Fruit fly (Drosophila melanogaster): ENCODE measurements around the gene Nmdmc.

Gene Nmdmc

dm6 chr3R:9057398-9058058, 7.2 kb upstream of the Nmdmc start (continued):
- TF ChIP-seq CG14710 (tag; optimal IDR thresholded peaks at IDR 0.05) (peak; percentile 98), CG17829 (tag; optimal IDR thresholded peaks at IDR 0.05) (peak; percentile 99), z (GFP tag; IDR thresholded peaks at IDR 0.05) (no peak), ewg (GFP tag; optimal IDR thresholded peaks at IDR 0.05) (peak; percentile 81), CG13424 (tag; optimal IDR thresholded peaks at IDR 0.05) (peak; percentile 99), lmd (GFP tag; IDR thresholded peaks at IDR 0.05) (no peak), CG6854 (GFP tag; optimal IDR thresholded peaks at IDR 0.05) (peak; percentile 98), ssp (GFP tag; IDR thresholded peaks at IDR 0.05) (no peak), Adf1 (GFP tag; IDR thresholded peaks at IDR 0.05) (no peak), CG12299 (tag; optimal IDR thresholded peaks at IDR 0.05) (peak; percentile 97), ftz-f1 (GFP tag; optimal IDR thresholded peaks at IDR 0.05) (peak; percentile 68), Opbp (GFP tag; IDR thresholded peaks at IDR 0.05; ENCODE audit: partially characterized antibody) (no peak), cg (GFP tag; optimal IDR thresholded peaks at IDR 0.05) (peak; percentile 42), mld (GFP tag; IDR thresholded peaks at IDR 0.05; ENCODE audit: partially characterized antibody) (no peak), CG1832 (GFP tag; optimal IDR thresholded peaks at IDR 0.05) (no peak), Med (GFP tag) (peak; percentile 85), CG8089 (GFP tag; optimal IDR thresholded peaks at IDR 0.05) (peak; percentile 12), CG10209 (GFP tag; optimal IDR thresholded peaks at IDR 0.05) (peak; percentile 98), danr (GFP tag; IDR thresholded peaks at IDR 0.05) (no peak), stwl (tag; optimal IDR thresholded peaks at IDR 0.05) (peak; percentile 59), CG31441 (GFP tag; IDR thresholded peaks at IDR 0.05) (no peak), CG13296 (GFP tag; optimal IDR thresholded peaks at IDR 0.05) (peak; percentile 99), CG31388 (GFP tag; optimal IDR thresholded peaks at IDR 0.05) (peak; percentile 86), CG11504 (tag; optimal IDR thresholded peaks at IDR 0.05) (peak; percentile 98), so (GFP tag; IDR thresholded peaks at IDR 0.05) (no peak), HmgD (GFP tag; optimal IDR thresholded peaks at IDR 0.05) (no peak), NFAT (GFP tag; IDR thresholded peaks at IDR 0.05) (no peak), Kr (GFP tag; optimal IDR thresholded peaks at IDR 0.05) (peak; percentile 91), CG17802 (tag; optimal IDR thresholded peaks at IDR 0.05) (peak; percentile 69), otp (GFP tag; IDR thresholded peaks at IDR 0.05) (no peak), bbx (GFP tag; IDR thresholded peaks at IDR 0.05; ENCODE audit: partially characterized antibody) (no peak), CG3726 (GFP tag; IDR thresholded peaks at IDR 0.05) (no peak), CG12942 (GFP tag; optimal IDR thresholded peaks at IDR 0.05) (peak; percentile 93), CG11723 (GFP tag; optimal IDR thresholded peaks at IDR 0.05) (peak; percentile 93), luna (GFP tag; optimal IDR thresholded peaks at IDR 0.05) (no peak), CG1024 (GFP tag; IDR thresholded peaks at IDR 0.05) (no peak), twi (tag; optimal IDR thresholded peaks at IDR 0.05) (peak; percentile 97), NC2α (GFP tag; optimal IDR thresholded peaks at IDR 0.05) (no peak), nerfin-2 (GFP tag; IDR thresholded peaks at IDR 0.05; ENCODE audit: partially characterized antibody) (no peak), sd (tag; optimal IDR thresholded peaks at IDR 0.05) (peak; percentile 93), CG4730 (GFP tag; IDR thresholded peaks at IDR 0.05) (no peak), HmgZ (tag; optimal IDR thresholded peaks at IDR 0.05) (peak; percentile 95), CG1602 (GFP tag; optimal IDR thresholded peaks at IDR 0.05) (peak; percentile 92), Dref (GFP tag; IDR thresholded peaks at IDR 0.05) (no peak), dpn (GFP tag; optimal IDR thresholded peaks at IDR 0.05) (peak; percentile 59 to 96), vfl (GFP tag; optimal IDR thresholded peaks at IDR 0.05) (peak; percentile 66), CG30403 (GFP tag; optimal IDR thresholded peaks at IDR 0.05) (peak; percentile 98), zfh1 (GFP tag; IDR thresholded peaks at IDR 0.05) (no peak), HLH4C (GFP tag; IDR thresholded peaks at IDR 0.05; ENCODE audit: partially characterized antibody) (no peak), MTF-1 (GFP tag; optimal IDR thresholded peaks at IDR 0.05; ENCODE audit: borderline replicate concordance) (peak; percentile 90)

Data from whole organism, embryonic.